Worm (Caenorhabditis elegans): ENCODE results near the gene Y39B6A.41.

The Y39B6A.41 gene

ce11 chrV:18993017-18993416, 15.2 kb upstream of the Y39B6A.41 start:
- TF ChIP-seq repo-1 (tag; optimal IDR thresholded peaks at IDR 0.05): no peak
- TF ChIP-seq lsl-1 (GFP tag; optimal IDR thresholded peaks at IDR 0.05): no peak

DNA sequence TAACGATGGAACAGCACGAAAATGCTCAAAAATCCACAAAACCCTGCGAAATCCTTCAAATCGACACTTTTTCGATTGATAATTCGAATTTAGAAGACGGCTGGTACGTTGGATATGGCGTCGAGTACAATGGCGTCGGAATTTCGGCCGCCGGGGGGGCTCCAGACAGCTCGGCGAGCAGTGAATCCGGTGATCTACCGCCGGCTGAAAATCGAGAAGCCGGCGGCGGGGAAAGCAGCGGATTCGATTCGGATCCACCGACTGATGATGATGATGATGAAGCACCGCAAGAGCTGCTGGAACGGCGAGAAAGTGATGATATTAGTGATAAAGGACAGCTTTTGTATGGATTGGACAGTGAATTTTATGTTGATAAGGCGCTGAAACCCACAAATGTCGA, 13.2 kb upstream of the Y39B6A.41 start:
- TF ChIP-seq let-526 (GFP tag; IDR thresholded peaks at IDR 0.05): no peak
- peak; percentile 70; the same call in 1 of the 2 replicates for TF ChIP-seq egrh-3 (GFP tag; IDR thresholded peaks at IDR 0.05)
- no peak for TF ChIP-seq lin-26 (GFP tag; IDR thresholded peaks at IDR 0.05)
- TF ChIP-seq nfya-1 (tag; optimal IDR thresholded peaks at IDR 0.05; ENCODE audit: borderline replicate concordance, insufficient read depth): no peak
- TF ChIP-seq nhr-120 (GFP tag; IDR thresholded peaks at IDR 0.05): no peak
- peak; percentile 74 for TF ChIP-seq zfh-2 (GFP tag; conservative IDR thresholded peaks at IDR 0.05)

- TF ChIP-seq lsl-1 (GFP tag; optimal IDR thresholded peaks at IDR 0.05) (peak; percentile 58), zfh-2 (GFP tag; conservative IDR thresholded peaks at IDR 0.05) (0 out of 2 replicates have a peak, but pooled peaks have one; percentile 34), sdz-38 (tag; optimal IDR thresholded peaks at IDR 0.05) (no peak), ztf-28 (GFP tag; IDR thresholded peaks at IDR 0.05) (no peak), ceh-79 (tag; optimal IDR thresholded peaks at IDR 0.05) (no peak), B0261.1 (tag; optimal IDR thresholded peaks at IDR 0.05) (peak; percentile 1), cebp-2 (GFP tag; IDR thresholded peaks at IDR 0.05) (no peak), egrh-3 (GFP tag; IDR thresholded peaks at IDR 0.05) (no peak), K11D2.4 (GFP tag; IDR thresholded peaks at IDR 0.05) (peak; percentile 80), ceh-40 (GFP tag; IDR thresholded peaks at IDR 0.05) (no peak), ceh-27 (GFP tag; optimal IDR thresholded peaks at IDR 0.05) (peak; percentile 25), lir-1 (GFP tag; conservative IDR thresholded peaks at IDR 0.05) (peak; percentile 56; the same call in 1 of the 2 replicates), ceh-100 (GFP tag; IDR thresholded peaks at IDR 0.05) (no peak), nfya-2 (GFP tag; IDR thresholded peaks at IDR 0.05) (no peak), madf-6 (GFP tag; IDR thresholded peaks at IDR 0.05) (peak; percentile 69), D2030.7 (GFP tag; IDR thresholded peaks at IDR 0.05) (peak; percentile 78), ceh-91 (GFP tag; IDR thresholded peaks at IDR 0.05) (no peak), ztf-25 (GFP tag; IDR thresholded peaks at IDR 0.05) (no peak), Y53G8AR.9 (GFP tag; conservative IDR thresholded peaks at IDR 0.05) (peak; percentile 94), hlh-26 (GFP tag; conservative IDR thresholded peaks at IDR 0.05) (no peak), egl-44 (GFP tag; IDR thresholded peaks at IDR 0.05) (no peak), somi-1 (GFP tag; optimal IDR thresholded peaks at IDR 0.05) (no peak), xnd-1 (tag; optimal IDR thresholded peaks at IDR 0.05) (peak; percentile 24), aptf-2 (GFP tag; conservative IDR thresholded peaks at IDR 0.05) (no peak), lsy-27 (tag; optimal IDR thresholded peaks at IDR 0.05; ENCODE audit: borderline replicate concordance, insufficient read depth) (no peak), madf-10 (tag; optimal IDR thresholded peaks at IDR 0.05) (peak; percentile 2), T26A5.8 (tag; optimal IDR thresholded peaks at IDR 0.05) (no peak), B0019.2 (GFP tag; conservative IDR thresholded peaks at IDR 0.05) (no peak; the same call in 1 of the 2 replicates), F37B4.10 (GFP tag; IDR thresholded peaks at IDR 0.05) (0 out of 2 replicates have a peak, but pooled peaks have one; percentile 33), dpl-1 (GFP tag; optimal IDR thresholded peaks at IDR 0.05) (no peak), tlf-1 (GFP tag; optimal IDR thresholded peaks at IDR 0.05) (peak; percentile 32), F49E8.2 (tag; optimal IDR thresholded peaks at IDR 0.05; ENCODE audit: insufficient read depth) (no peak), Y56A3A.18 (GFP tag; IDR thresholded peaks at IDR 0.05) (no peak), hlh-12 (tag; optimal IDR thresholded peaks at IDR 0.05) (no peak), mel-28 (tag; optimal IDR thresholded peaks at IDR 0.05; ENCODE audit: borderline replicate concordance) (no peak), die-1 (tag; optimal IDR thresholded peaks at IDR 0.05) (no peak), hsf-1 (GFP tag; IDR thresholded peaks at IDR 0.05) (no peak), C17E4.6 (GFP tag; IDR thresholded peaks at IDR 0.05) (no peak), bed-1 (GFP tag; IDR thresholded peaks at IDR 0.05) (no peak)
Measured at ce11 chrV:18990238-18990901, 12.6 kb upstream of the Y39B6A.41 start, which contains the start of the genes reps-1 and Y39B6A.37. reps-1 (minus strand) TSS chrV:18990500. Y39B6A.37 (plus strand) TSS chrV:18990851.

All from whole organism, young adult.